Worm (Caenorhabditis elegans): Measurements from ENCODE around the gene C06C6.9.
A peak's percentile ranks its signal among the peaks of the same experiment; 100 is the strongest.

DNA sequence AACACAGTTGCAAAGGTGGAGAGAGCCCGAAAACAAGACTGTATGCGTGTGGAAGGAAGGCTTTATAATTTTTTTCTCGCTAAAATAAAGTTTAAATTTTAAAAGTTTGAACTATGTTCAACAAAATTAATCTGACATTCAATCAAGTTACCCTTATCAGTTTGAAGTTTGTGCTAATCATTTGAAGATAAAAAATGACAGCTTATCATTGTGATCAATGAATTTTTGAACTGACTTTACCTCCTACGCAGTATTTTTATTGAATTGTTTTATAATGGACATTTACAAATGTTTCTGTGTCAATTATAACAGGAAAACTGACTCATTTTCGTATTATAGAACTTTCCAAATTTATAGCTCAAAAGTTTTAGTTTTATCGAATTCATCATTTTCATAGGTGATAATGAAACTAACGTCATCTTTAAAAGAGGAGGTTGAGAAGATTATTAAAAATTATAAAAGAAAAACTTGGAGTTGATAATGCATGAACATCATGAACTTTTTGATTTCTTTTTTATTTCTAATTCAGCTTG, 18.3 kb downstream of the C06C6.9 start, which contains the start of gene oac-20:
- TF ChIP-seq ceh-16 (tag; optimal IDR thresholded peaks at IDR 0.05), result no peak
- TF ChIP-seq snpc-4 (tag; optimal IDR thresholded peaks at IDR 0.05), result no peak
- TF ChIP-seq nhr-77 (tag; optimal IDR thresholded peaks at IDR 0.05), result no peak
- no peak for TF ChIP-seq lin-11 (tag; optimal IDR thresholded peaks at IDR 0.05)
- TF ChIP-seq ama-1 (optimal IDR thresholded peaks at IDR 0.05), result no peak
- no peak for TF ChIP-seq lsy-2 (tag; optimal IDR thresholded peaks at IDR 0.05)
- no peak for TF ChIP-seq mdl-1 (tag; optimal IDR thresholded peaks at IDR 0.05)
- TF ChIP-seq unc-55 (GFP tag; optimal IDR thresholded peaks at IDR 0.05), result no peak
- peak; percentile 76 for TF ChIP-seq fos-1 (tag; optimal IDR thresholded peaks at IDR 0.05)
- no peak for TF ChIP-seq nhr-11 (tag; optimal IDR thresholded peaks at IDR 0.05)
- no peak for TF ChIP-seq nhr-12 (tag; optimal IDR thresholded peaks at IDR 0.05)
- no peak for TF ChIP-seq mab-5 (tag; optimal IDR thresholded peaks at IDR 0.05)
- no peak for TF ChIP-seq zag-1 (tag; optimal IDR thresholded peaks at IDR 0.05)
